Worm (Caenorhabditis elegans) whole organism, L2 larva: ENCODE data around the gene ceh-90.

Experiments used
- R02D3.7 ChIP-seq: fragments of 150-350 bp; optimal IDR thresholded peaks from 2 replicates; lab custom pipeline; 2014; ENCODE audit warnings: missing biosample characterization, missing genetic modification characterization
- alr-1 ChIP-seq: fragments of 150-350 bp; optimal IDR thresholded peaks from 2 replicates; lab custom pipeline; 2014; ENCODE audit warnings: missing biosample characterization, missing genetic modification characterization
- ama-1 ChIP-seq: fragments of 150-350 bp; optimal IDR thresholded peaks from 2 replicates; lab custom pipeline; 2018; ENCODE audit warnings: inconsistent platforms
- egl-27 ChIP-seq: sonication (generic microtip); optimal IDR thresholded peaks from 3 replicates; lab custom pipeline; 2017; ENCODE audit warnings: missing biosample characterization, missing genetic modification reagents, missing genetic modification characterization
- elt-3 ChIP-seq: sonication (generic microtip); optimal IDR thresholded peaks from 2 replicates; lab custom pipeline; 2017; ENCODE audit warnings: missing biosample characterization, missing genetic modification characterization
- nhr-11 ChIP-seq: fragments of 150-350 bp; optimal IDR thresholded peaks from 2 replicates; lab custom pipeline; 2014; ENCODE audit warnings: missing biosample characterization, missing genetic modification characterization
- skn-1 ChIP-seq: sonication (generic microtip); optimal IDR thresholded peaks from 2 replicates; lab custom pipeline; 2017; ENCODE audit warnings: missing biosample characterization, missing genetic modification characterization

DNA sequence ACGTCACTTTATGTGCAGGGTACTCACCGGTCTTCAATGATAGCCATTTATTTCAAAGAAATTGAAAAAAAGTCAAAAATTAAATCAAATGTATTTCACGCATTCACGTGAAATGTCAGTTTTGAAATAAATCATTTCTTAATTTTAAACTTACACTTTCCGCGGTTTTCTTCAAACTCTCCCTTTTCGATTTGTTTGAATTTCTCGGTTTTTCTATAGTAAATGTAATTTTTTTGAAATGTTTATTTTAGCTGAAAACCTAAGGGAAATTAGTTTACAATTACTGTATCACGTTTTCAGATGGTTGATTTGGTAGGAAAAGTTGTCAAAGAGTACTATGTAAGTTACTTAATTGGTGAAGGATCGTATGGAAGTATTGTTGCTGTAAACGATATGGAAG is 48.6 kb downstream of the ceh-90 start, which contains the start of gene F16B12.7:
- TF ChIP-seq R02D3.7 (tag; lab: Kevin White, UChicago) = no peak
- no peak for TF ChIP-seq alr-1 (tag; lab: Kevin White, UChicago)
- no peak for TF ChIP-seq elt-3 (tag; lab: Kevin White, UChicago)
- no peak for TF ChIP-seq nhr-11
- no peak for TF ChIP-seq skn-1 (tag; lab: Kevin White, UChicago)
- no peak for TF ChIP-seq egl-27 (tag; lab: Kevin White, UChicago)
- no peak for TF ChIP-seq ama-1 (lab: Kevin White, UChicago)
